Worm (Caenorhabditis elegans) whole organism, late embryonic: ENCODE measurements around the gene D1086.1.

Experiments used
- C08G9.2 ChIP-seq: sonication (generic microtip); optimal IDR thresholded peaks from 2 replicates; lab custom pipeline; 2016; ENCODE audit warnings: mild to moderate bottlenecking, missing genetic modification characterization, moderate library complexity, missing compliant biosample characterization
- C38D4.7 ChIP-seq: fragments of 200-800 bp; sonication (Bioruptor generic); optimal IDR thresholded peaks from 2 replicates; lab custom pipeline; 2018; ENCODE audit warnings: mild to moderate bottlenecking, missing genetic modification characterization, moderate library complexity, missing compliant biosample characterization
- F13H6.1 ChIP-seq: sonication (generic microtip); optimal IDR thresholded peaks from 2 replicates; lab custom pipeline; 2016; ENCODE audit warnings: missing genetic modification characterization, missing compliant biosample characterization
- K02D7.2 ChIP-seq: sonication (generic microtip); optimal IDR thresholded peaks from 2 replicates; lab custom pipeline; 2017; ENCODE audit warnings: mild to moderate bottlenecking, missing genetic modification characterization, missing compliant biosample characterization
- K09A11.1 ChIP-seq: sonication (generic microtip); optimal IDR thresholded peaks from 2 replicates; lab custom pipeline; 2017; ENCODE audit warnings: antibody characterized with exemption, mild to moderate bottlenecking, missing genetic modification characterization, missing compliant biosample characterization; ENCODE audit not compliant: insufficient read depth
- Y22D7AL.16 ChIP-seq: sonication (generic microtip); optimal IDR thresholded peaks from 2 replicates; lab custom pipeline; 2016; ENCODE audit warnings: missing genetic modification characterization, missing compliant biosample characterization
- ahr-1 ChIP-seq: sonication (generic microtip); optimal IDR thresholded peaks from 2 replicates; lab custom pipeline; 2016; ENCODE audit warnings: missing genetic modification characterization, missing compliant biosample characterization
- ceh-19 ChIP-seq: fragments of 200-800 bp; sonication (Bioruptor generic); optimal IDR thresholded peaks from 2 replicates; lab custom pipeline; 2018; ENCODE audit warnings: mild to moderate bottlenecking, missing genetic modification characterization, missing compliant biosample characterization
- ceh-2 ChIP-seq: sonication (generic microtip); optimal IDR thresholded peaks from 2 replicates; lab custom pipeline; 2016; ENCODE audit warnings: missing genotype, missing genetic modification characterization, missing compliant biosample characterization
- ceh-24 ChIP-seq: sonication (generic microtip); optimal IDR thresholded peaks from 2 replicates; lab custom pipeline; 2016; ENCODE audit warnings: mild to moderate bottlenecking, missing genetic modification characterization, missing compliant biosample characterization
- ceh-30 ChIP-seq: fragments of 150-350 bp; optimal IDR thresholded peaks from 2 replicates; lab custom pipeline; 2014; ENCODE audit warnings: missing biosample characterization, missing genetic modification characterization
- ceh-48 ChIP-seq: sonication (generic microtip); optimal IDR thresholded peaks from 2 replicates; lab custom pipeline; 2016; ENCODE audit warnings: missing genetic modification characterization, inconsistent platforms, missing compliant biosample characterization
- ceh-9 ChIP-seq: sonication (generic microtip); optimal IDR thresholded peaks from 2 replicates; lab custom pipeline; 2016; ENCODE audit warnings: mild to moderate bottlenecking, missing genetic modification characterization, inconsistent platforms, missing compliant biosample characterization
- che-1 ChIP-seq: sonication (generic microtip); optimal IDR thresholded peaks from 2 replicates; lab custom pipeline; 2016; ENCODE audit warnings: mild to moderate bottlenecking, missing genetic modification characterization, missing compliant biosample characterization
- dmd-4 ChIP-seq: sonication (generic microtip); optimal IDR thresholded peaks from 2 replicates; lab custom pipeline; 2016; ENCODE audit warnings: borderline replicate concordance, missing genetic modification characterization, missing compliant biosample characterization
- dve-1 ChIP-seq: sonication (generic microtip); optimal IDR thresholded peaks from 2 replicates; lab custom pipeline; 2017; ENCODE audit warnings: antibody characterized with exemption, mild to moderate bottlenecking, missing genetic modification characterization, missing compliant biosample characterization
- eyg-1 ChIP-seq: sonication (generic microtip); optimal IDR thresholded peaks from 2 replicates; lab custom pipeline; 2016; ENCODE audit warnings: missing genotype, missing genetic modification characterization, missing compliant biosample characterization
- hlh-13 ChIP-seq: fragments of 200-800 bp; sonication (Bioruptor generic); optimal IDR thresholded peaks from 2 replicates; lab custom pipeline; 2018; ENCODE audit warnings: mild to moderate bottlenecking, missing genetic modification characterization, missing compliant biosample characterization
- hlh-30 ChIP-seq: sonication (generic microtip); optimal IDR thresholded peaks from 2 replicates; lab custom pipeline; 2017; ENCODE audit warnings: antibody characterized with exemption, missing genetic modification characterization, missing compliant biosample characterization; ENCODE audit not compliant: insufficient read depth
- hlh-8 ChIP-seq: sonication (generic microtip); optimal IDR thresholded peaks from 2 replicates; lab custom pipeline; 2016; ENCODE audit warnings: missing genotype, missing genetic modification characterization, missing compliant biosample characterization
- lim-6 ChIP-seq: sonication (generic microtip); optimal IDR thresholded peaks from 2 replicates; lab custom pipeline; 2016; ENCODE audit warnings: missing genetic modification characterization, missing compliant biosample characterization
- lin-11 ChIP-seq: fragments of 200-800 bp; sonication (Bioruptor generic); optimal IDR thresholded peaks from 2 replicates; lab custom pipeline; 2018; ENCODE audit warnings: mild to moderate bottlenecking, missing genetic modification characterization, missing compliant biosample characterization
- nfya-1 ChIP-seq: sonication (generic microtip); optimal IDR thresholded peaks from 2 replicates; lab custom pipeline; 2017; ENCODE audit warnings: missing genetic modification characterization, mild to moderate bottlenecking, missing compliant biosample characterization, antibody characterized with exemption, moderate library complexity
- npax-4 ChIP-seq: sonication (generic microtip); optimal IDR thresholded peaks from 2 replicates; lab custom pipeline; 2016; ENCODE audit warnings: missing genetic modification characterization, missing compliant biosample characterization
- pag-3 ChIP-seq: sonication (generic microtip); optimal IDR thresholded peaks from 2 replicates; lab custom pipeline; 2016; ENCODE audit warnings: missing compliant biosample characterization, missing genetic modification characterization, borderline replicate concordance
- pat-9 ChIP-seq: fragments of 200-800 bp; sonication (Bioruptor generic); optimal IDR thresholded peaks from 2 replicates; lab custom pipeline; 2018; ENCODE audit warnings: mild to moderate bottlenecking, missing genetic modification characterization, moderate library complexity, missing compliant biosample characterization
- pqm-1 ChIP-seq: sonication (generic microtip); optimal IDR thresholded peaks from 2 replicates; lab custom pipeline; 2016; ENCODE audit warnings: missing genetic modification characterization, missing compliant biosample characterization
- ref-2 ChIP-seq: sonication (generic microtip); optimal IDR thresholded peaks from 2 replicates; lab custom pipeline; 2016; ENCODE audit warnings: missing genetic modification characterization, missing compliant biosample characterization
- rnt-1 ChIP-seq: sonication (generic microtip); optimal IDR thresholded peaks from 2 replicates; lab custom pipeline; 2016; ENCODE audit warnings: missing genetic modification characterization, missing compliant biosample characterization
- sox-2 ChIP-seq: fragments of 200-800 bp; sonication (Bioruptor generic); IDR thresholded peaks from 2 replicates; pipeline ENCODE4 v1.3.6; 2022; ENCODE audit warnings: missing genetic modification reagents, missing genetic modification characterization, missing compliant biosample characterization
- sox-4 ChIP-seq: sonication (generic microtip); optimal IDR thresholded peaks from 2 replicates; lab custom pipeline; 2017; ENCODE audit warnings: mild to moderate bottlenecking, missing genetic modification characterization, inconsistent platforms, missing compliant biosample characterization
- tbx-2 ChIP-seq: sonication (generic microtip); optimal IDR thresholded peaks from 2 replicates; lab custom pipeline; 2016; ENCODE audit warnings: missing genetic modification characterization, missing compliant biosample characterization
- unc-3 ChIP-seq, 2 experiments: fragments of 200-800 bp in 1 of 2; sonication (Bioruptor generic) in 1 of 2; sonication (generic microtip) in 1 of 2; conservative IDR thresholded peaks in 1 of 2; optimal IDR thresholded peaks in 1 of 2; 2 replicates each; pipeline versions ENCODE4 v1.3.6 to Lab custom; 2016 to 2022; ENCODE audit warnings: missing compliant biosample characterization in 2 of 2, missing genetic modification characterization in 2 of 2, missing genetic modification reagents in 1 of 2
- unc-42 ChIP-seq: sonication (generic microtip); optimal IDR thresholded peaks from 2 replicates; lab custom pipeline; 2016; ENCODE audit warnings: missing genotype, missing genetic modification characterization, missing compliant biosample characterization
- unc-86 ChIP-seq: sonication (generic microtip); optimal IDR thresholded peaks from 2 replicates; lab custom pipeline; 2016; ENCODE audit warnings: missing genetic modification characterization, missing compliant biosample characterization
- zip-5 ChIP-seq: sonication (generic microtip); optimal IDR thresholded peaks from 2 replicates; lab custom pipeline; 2016; ENCODE audit warnings: missing genetic modification characterization, missing compliant biosample characterization
- ztf-16 ChIP-seq: sonication (generic microtip); optimal IDR thresholded peaks from 2 replicates; lab custom pipeline; 2017; ENCODE audit warnings: missing genetic modification characterization, missing compliant biosample characterization

Gene D1086.1

DNA sequence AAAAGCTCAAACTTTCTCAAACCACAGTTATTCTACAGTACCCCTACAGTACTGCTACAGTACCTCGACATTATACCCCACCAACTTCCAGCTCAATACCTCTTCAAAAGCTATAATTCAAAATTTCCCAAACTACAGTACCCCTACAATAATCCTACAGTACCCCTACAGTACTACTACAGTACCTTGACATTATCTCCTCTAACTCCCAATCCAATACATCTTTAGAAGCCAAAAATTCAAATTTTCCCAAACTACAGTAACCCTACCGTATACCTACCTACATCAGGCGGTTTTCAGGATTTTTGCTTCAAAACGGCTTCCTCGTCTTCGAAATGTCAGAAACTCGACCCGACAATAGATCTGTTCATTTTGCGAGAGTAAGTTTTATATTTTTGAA, 41.1 kb upstream of the D1086.1 start, which contains the start of gene F58D12.3:
TSS of gene F58D12.3 (plus strand) at position 301 of the 400 bp plus-strand sequence.
- TF ChIP-seq ceh-48 (tag; lab: Kevin White, UChicago) (no peak), unc-86 (tag; lab: Kevin White, UChicago) (no peak), ceh-24 (tag; lab: Kevin White, UChicago) (no peak), npax-4 (tag; lab: Kevin White, UChicago) (no peak), pat-9 (no peak), ceh-19 (GFP tag; lab: Kevin White, UChicago) (no peak), sox-2 (GFP tag; lab: Robert Waterston, UW) (no peak), hlh-30 (tag; lab: Kevin White, UChicago) (no peak)

DNA sequence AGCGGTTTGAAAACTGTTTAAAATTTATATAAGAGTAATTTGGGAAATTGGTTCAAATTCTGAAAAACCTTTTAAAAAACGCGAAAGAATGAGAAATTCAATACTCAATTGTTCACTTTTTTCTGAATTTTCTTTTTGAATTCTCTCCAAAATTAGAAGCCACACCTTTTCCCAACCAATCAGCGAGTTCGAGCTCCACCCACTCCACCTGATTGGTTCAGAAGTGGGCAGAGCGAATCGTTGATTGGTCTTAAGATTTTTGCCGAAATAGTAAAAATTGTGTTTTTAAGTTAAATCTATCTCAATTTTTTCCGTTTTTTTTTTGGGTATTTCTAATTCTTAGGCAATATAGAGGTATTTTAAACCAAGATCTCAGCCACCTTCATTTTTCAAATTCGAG, 34.7 kb upstream of the D1086.1 start:
- TF ChIP-seq F13H6.1 (no peak), ceh-30 (no peak), pqm-1 (tag; lab: Kevin White, UChicago) (no peak), K02D7.2 (no peak), ahr-1 (tag; lab: Kevin White, UChicago) (no peak), nfya-1 (tag; lab: Kevin White, UChicago) (peak; percentile 94)

- TF ChIP-seq zip-5 (tag; lab: Kevin White, UChicago) (no peak), C38D4.7 (GFP tag; lab: Kevin White, UChicago) (no peak), lim-6 (tag; lab: Kevin White, UChicago) (no peak), ceh-2 (tag; lab: Kevin White, UChicago) (no peak), C08G9.2 (tag; lab: Kevin White, UChicago) (no peak), sox-2 (GFP tag; lab: Robert Waterston, UW) (no peak), unc-42 (tag; lab: Kevin White, UChicago) (no peak), eyg-1 (tag; lab: Kevin White, UChicago) (no peak), ztf-16 (tag; lab: Kevin White, UChicago) (no peak)
These were observed 34.2 kb upstream of the D1086.1 start, which contains the start of gene D1086.21 for ce11 chrV:14064422-14064821. Gene D1086.21 (plus strand): TSS chrV:14064722.

ce11 chrV:14067816-14068296, 30.8 kb upstream of the D1086.1 start, which contains the start of gene D1086.17:
Gene D1086.17 (plus strand): TSS chrV:14067866.
- TF ChIP-seq unc-3 (GFP tag; conservative IDR thresholded peaks at IDR 0.05; lab: Robert Waterston, UW) (no peak), unc-3 (tag; optimal IDR thresholded peaks at IDR 0.05; lab: Kevin White, UChicago) (no peak), nfya-1 (tag; lab: Kevin White, UChicago) (no peak), K09A11.1 (tag; lab: Kevin White, UChicago) (no peak), C38D4.7 (GFP tag; lab: Kevin White, UChicago) (no peak), zip-5 (tag; lab: Kevin White, UChicago) (no peak), hlh-13 (GFP tag; lab: Kevin White, UChicago) (no peak), dmd-4 (tag; lab: Kevin White, UChicago) (no peak), K02D7.2 (no peak), ceh-24 (tag; lab: Kevin White, UChicago) (no peak), pag-3 (tag; lab: Kevin White, UChicago) (no peak), ceh-19 (GFP tag; lab: Kevin White, UChicago) (no peak), ceh-9 (tag; lab: Kevin White, UChicago) (no peak), ref-2 (tag; lab: Kevin White, UChicago) (no peak), C08G9.2 (tag; lab: Kevin White, UChicago) (no peak), tbx-2 (no peak), hlh-8 (tag; lab: Kevin White, UChicago) (no peak)

- no peak for TF ChIP-seq sox-4 (tag; lab: Kevin White, UChicago)
- TF ChIP-seq che-1, result no peak
- no peak for TF ChIP-seq K09A11.1 (tag; lab: Kevin White, UChicago)
- no peak for TF ChIP-seq rnt-1 (tag; lab: Kevin White, UChicago)
- no peak for TF ChIP-seq Y22D7AL.16 (tag; lab: Kevin White, UChicago)
- TF ChIP-seq K02D7.2, result no peak
- TF ChIP-seq dve-1 (tag; lab: Kevin White, UChicago), result no peak
- TF ChIP-seq lin-11 (tag; lab: Kevin White, UChicago), result no peak
These were observed 28.8 kb upstream of the D1086.1 start for ce11 chrV:14069899-14070298.
